Worm (Caenorhabditis elegans) whole organism, young adult: ENCODE results near the gene lst-6.

Source experiments
- B0336.3 ChIP-seq: fragments of 200-800 bp; sonication (Bioruptor generic); IDR thresholded peaks from 2 replicates; pipeline ENCODE4 v1.3.6; 2022; ENCODE audit warnings: missing genetic modification characterization, missing compliant biosample characterization
- F33H1.4 ChIP-seq: fragments of 200-800 bp; sonication (Bioruptor generic); IDR thresholded peaks from 2 replicates; pipeline ENCODE4 v1.3.6; 2022; ENCODE audit warnings: missing genetic modification reagents, missing genetic modification characterization, missing compliant biosample characterization
- F37B4.10 ChIP-seq: fragments of 200-800 bp; sonication (Bioruptor generic); IDR thresholded peaks from 2 replicates; pipeline ENCODE4 v1.3.6; 2022; ENCODE audit warnings: missing genetic modification characterization, missing compliant biosample characterization
- F39B2.1 ChIP-seq: fragments of 200-800 bp; sonication (Bioruptor generic); IDR thresholded peaks from 2 replicates; pipeline ENCODE4 v1.3.6; 2022; ENCODE audit warnings: missing genetic modification reagents, missing genetic modification characterization, missing compliant biosample characterization
- F55B11.4 ChIP-seq: sonication (generic microtip); optimal IDR thresholded peaks from 2 replicates; lab custom pipeline; 2016; ENCODE audit warnings: missing compliant biosample characterization, missing genetic modification characterization, borderline replicate concordance; ENCODE audit not compliant: insufficient read depth
- F57A8.1 ChIP-seq: fragments of 200-800 bp; sonication (Bioruptor generic); optimal IDR thresholded peaks from 2 replicates; lab custom pipeline; 2018; ENCODE audit warnings: mild to moderate bottlenecking, missing genetic modification characterization, moderate library complexity, missing compliant biosample characterization
- T26A5.8 ChIP-seq: sonication (generic microtip); optimal IDR thresholded peaks from 2 replicates; lab custom pipeline; 2016; ENCODE audit warnings: missing genetic modification characterization, missing compliant biosample characterization
- Y56A3A.18 ChIP-seq: fragments of 200-800 bp; sonication (Bioruptor generic); IDR thresholded peaks from 2 replicates; pipeline ENCODE4 v1.3.6; 2022; ENCODE audit warnings: missing genetic modification reagents, missing genetic modification characterization, missing compliant biosample characterization
- akir-1 ChIP-seq: fragments of 200-800 bp; sonication (Bioruptor generic); optimal IDR thresholded peaks from 2 replicates; lab custom pipeline; 2018; ENCODE audit warnings: mild to moderate bottlenecking, missing genetic modification characterization, moderate library complexity, missing compliant biosample characterization
- ama-1 ChIP-seq, 3 experiments: fragments of 150-350 bp in 1 of 3; sonication (generic microtip) in 2 of 3; optimal IDR thresholded peaks; 2 replicates each; lab custom pipeline; 2014 to 2018; ENCODE audit warnings: missing biosample characterization in 2 of 3, missing genetic modification characterization in 2 of 3, missing genetic modification reagents in 2 of 3
- aptf-2 ChIP-seq: fragments of 200-800 bp; sonication (Bioruptor generic); conservative IDR thresholded peaks from 2 replicates; pipeline ENCODE4 v1.3.6; 2022; ENCODE audit warnings: missing genetic modification reagents, missing genetic modification characterization, missing compliant biosample characterization
- athp-1 ChIP-seq: sonication (generic microtip); optimal IDR thresholded peaks from 2 replicates; lab custom pipeline; 2017; ENCODE audit warnings: mild to moderate bottlenecking, missing genetic modification characterization, missing compliant biosample characterization
- attf-3 ChIP-seq: fragments of 200-800 bp; sonication (Bioruptor generic); conservative IDR thresholded peaks from 2 replicates; pipeline ENCODE4 v1.3.6; 2022; ENCODE audit warnings: missing genetic modification reagents, missing genetic modification characterization, missing compliant biosample characterization
- ccch-3 ChIP-seq: fragments of 200-800 bp; sonication (Bioruptor generic); optimal IDR thresholded peaks from 2 replicates; lab custom pipeline; 2018; ENCODE audit warnings: mild to moderate bottlenecking, missing genetic modification characterization, missing compliant biosample characterization
- cebp-1 ChIP-seq, 2 experiments: fragments of 200-800 bp in 1 of 2; sonication (Bioruptor generic) in 1 of 2; sonication (generic microtip) in 1 of 2; IDR thresholded peaks in 1 of 2; optimal IDR thresholded peaks in 1 of 2; 2 replicates each; pipeline versions ENCODE4 v1.3.6 to Lab custom; 2017 to 2022; ENCODE audit warnings: missing compliant biosample characterization in 2 of 2, missing genetic modification characterization in 2 of 2, mild to moderate bottlenecking in 1 of 2, missing genetic modification reagents in 1 of 2, moderate library complexity in 1 of 2
- die-1 ChIP-seq: sonication (generic microtip); optimal IDR thresholded peaks from 2 replicates; lab custom pipeline; 2016; ENCODE audit warnings: missing genotype, mild to moderate bottlenecking, missing genetic modification characterization, missing compliant biosample characterization
- dox-1 ChIP-seq: fragments of 200-800 bp; sonication (Bioruptor generic); IDR thresholded peaks from 2 replicates; pipeline ENCODE4 v1.3.6; 2022; ENCODE audit warnings: missing genetic modification reagents, missing genetic modification characterization, missing compliant biosample characterization
- dpl-1 ChIP-seq: fragments of 150-350 bp; optimal IDR thresholded peaks from 2 replicates; lab custom pipeline; 2014; ENCODE audit warnings: missing biosample characterization, missing genetic modification reagents, missing genetic modification characterization
- efl-1 ChIP-seq: fragments of 150-350 bp; optimal IDR thresholded peaks from 2 replicates; lab custom pipeline; 2014; ENCODE audit warnings: missing biosample characterization, missing genetic modification reagents, missing genetic modification characterization
- egl-18 ChIP-seq: fragments of 200-800 bp; sonication (Bioruptor generic); IDR thresholded peaks from 2 replicates; pipeline ENCODE4 v1.3.6; 2022; ENCODE audit warnings: missing genetic modification reagents, missing genetic modification characterization, missing compliant biosample characterization
- ekl-4 ChIP-seq: fragments of 200-800 bp; sonication (Bioruptor generic); IDR thresholded peaks from 2 replicates; pipeline ENCODE4 v1.3.6; 2022; ENCODE audit warnings: missing genetic modification reagents, missing genetic modification characterization, missing compliant biosample characterization
- hlh-12 ChIP-seq: sonication (generic microtip); optimal IDR thresholded peaks from 2 replicates; lab custom pipeline; 2016; ENCODE audit warnings: missing genetic modification characterization, missing compliant biosample characterization
- hlh-26 ChIP-seq: fragments of 200-800 bp; sonication (Bioruptor generic); conservative IDR thresholded peaks from 2 replicates; pipeline ENCODE4 v1.3.6; 2022; ENCODE audit warnings: missing genetic modification reagents, missing genetic modification characterization, missing compliant biosample characterization
- let-526 ChIP-seq: fragments of 200-800 bp; sonication (Bioruptor generic); IDR thresholded peaks from 2 replicates; pipeline ENCODE4 v1.3.6; 2022; ENCODE audit warnings: missing genetic modification reagents, missing genetic modification characterization, missing compliant biosample characterization
- lin-26 ChIP-seq: fragments of 200-800 bp; sonication (Bioruptor generic); IDR thresholded peaks from 2 replicates; pipeline ENCODE4 v1.3.6; 2022; ENCODE audit warnings: missing genetic modification reagents, missing genetic modification characterization, missing compliant biosample characterization
- madf-3 ChIP-seq: fragments of 200-800 bp; sonication (Bioruptor generic); IDR thresholded peaks from 2 replicates; pipeline ENCODE4 v1.3.6; 2022; ENCODE audit warnings: missing genetic modification reagents, missing genetic modification characterization, missing compliant biosample characterization
- madf-6 ChIP-seq: fragments of 200-800 bp; sonication (Bioruptor generic); IDR thresholded peaks from 2 replicates; pipeline ENCODE4 v1.3.6; 2022; ENCODE audit warnings: missing genetic modification reagents, missing genetic modification characterization, missing compliant biosample characterization
- mel-28 ChIP-seq: sonication (generic microtip); optimal IDR thresholded peaks from 2 replicates; lab custom pipeline; 2016; ENCODE audit warnings: borderline replicate concordance, mild to moderate bottlenecking, missing genetic modification characterization, missing compliant biosample characterization
- nfya-1 ChIP-seq: sonication (generic microtip); optimal IDR thresholded peaks from 2 replicates; lab custom pipeline; 2017; ENCODE audit warnings: antibody characterized with exemption, missing compliant biosample characterization, missing genetic modification characterization, borderline replicate concordance; ENCODE audit not compliant: insufficient read depth
- nfya-2 ChIP-seq: fragments of 200-800 bp; sonication (Bioruptor generic); IDR thresholded peaks from 2 replicates; pipeline ENCODE4 v1.3.6; 2022; ENCODE audit warnings: missing genetic modification reagents, missing genetic modification characterization, missing compliant biosample characterization
- nhr-179 ChIP-seq: sonication (generic microtip); optimal IDR thresholded peaks from 2 replicates; lab custom pipeline; 2016; ENCODE audit warnings: mild to moderate bottlenecking, missing genetic modification characterization, missing compliant biosample characterization
- nhr-27 ChIP-seq: fragments of 200-800 bp; sonication (Bioruptor generic); optimal IDR thresholded peaks from 2 replicates; lab custom pipeline; 2018; ENCODE audit warnings: mild to moderate bottlenecking, missing genetic modification characterization, moderate library complexity, missing compliant biosample characterization
- nhr-90 ChIP-seq: sonication (generic microtip); optimal IDR thresholded peaks from 2 replicates; lab custom pipeline; 2016; ENCODE audit warnings: missing genotype, mild to moderate bottlenecking, missing genetic modification characterization, missing compliant biosample characterization
- pbrm-1 ChIP-seq: fragments of 200-800 bp; sonication (Bioruptor generic); IDR thresholded peaks from 2 replicates; pipeline ENCODE4 v1.3.6; 2022; ENCODE audit warnings: missing genetic modification reagents, missing genetic modification characterization, missing compliant biosample characterization
- rec-8 ChIP-seq, 2 experiments: sonication (generic microtip); optimal IDR thresholded peaks; 2 replicates each; lab custom pipeline; 2016; ENCODE audit warnings: mild to moderate bottlenecking in 2 of 2, missing genetic modification characterization in 2 of 2, missing genetic modification reagents in 2 of 2, missing genotype in 2 of 2, missing biosample characterization in 1 of 2, missing compliant biosample characterization in 1 of 2, moderate library complexity in 1 of 2
- sdz-38 ChIP-seq: sonication (generic microtip); optimal IDR thresholded peaks from 2 replicates; lab custom pipeline; 2016; ENCODE audit warnings: missing genotype, missing genetic modification characterization, missing compliant biosample characterization
- snpc-1.1 ChIP-seq: sonication (generic microtip); optimal IDR thresholded peaks from 2 replicates; lab custom pipeline; 2017; ENCODE audit warnings: missing genetic modification characterization, mild to moderate bottlenecking, missing compliant biosample characterization, antibody characterized with exemption, moderate library complexity, missing genotype, missing genetic modification reagents; ENCODE audit not compliant: insufficient read depth
- snpc-3.4 ChIP-seq: sonication (generic microtip); optimal IDR thresholded peaks from 2 replicates; lab custom pipeline; 2017; ENCODE audit warnings: missing genetic modification characterization, mild to moderate bottlenecking, missing compliant biosample characterization, antibody characterized with exemption, moderate library complexity, missing genotype, missing genetic modification reagents
- snpc-4 ChIP-seq, 5 experiments: fragments of 150-350 bp in 1 of 5; sonication (generic microtip) in 4 of 5; optimal IDR thresholded peaks; 2 replicates each; lab custom pipeline; 2014 to 2018; ENCODE audit warnings: missing genetic modification characterization in 5 of 5, missing biosample characterization in 3 of 5, antibody characterized with exemption in 2 of 5, mild to moderate bottlenecking in 2 of 5, missing compliant biosample characterization in 2 of 5, missing genotype in 2 of 5, moderate library complexity in 2 of 5, missing genetic modification reagents in 1 of 5
- sptf-2 ChIP-seq: fragments of 200-800 bp; sonication (Bioruptor generic); optimal IDR thresholded peaks from 2 replicates; lab custom pipeline; 2018; ENCODE audit warnings: mild to moderate bottlenecking, missing genetic modification characterization, missing compliant biosample characterization
- tbx-9 ChIP-seq: sonication (generic microtip); optimal IDR thresholded peaks from 2 replicates; lab custom pipeline; 2016; ENCODE audit warnings: borderline replicate concordance, missing genetic modification characterization, inconsistent platforms, missing compliant biosample characterization
- ztf-18 ChIP-seq: sonication (generic microtip); optimal IDR thresholded peaks from 2 replicates; lab custom pipeline; 2016; ENCODE audit warnings: missing genotype, mild to moderate bottlenecking, missing genetic modification characterization, missing compliant biosample characterization
- ztf-25 ChIP-seq: fragments of 200-800 bp; sonication (Bioruptor generic); IDR thresholded peaks from 2 replicates; pipeline ENCODE4 v1.3.6; 2022; ENCODE audit warnings: missing genetic modification reagents, missing genetic modification characterization, missing compliant biosample characterization
- ztf-6 ChIP-seq: fragments of 200-800 bp; sonication (Bioruptor generic); IDR thresholded peaks from 2 replicates; pipeline ENCODE4 v1.3.6; 2022; ENCODE audit warnings: missing genetic modification reagents, missing genetic modification characterization, missing compliant biosample characterization

Gene lst-6

DNA sequence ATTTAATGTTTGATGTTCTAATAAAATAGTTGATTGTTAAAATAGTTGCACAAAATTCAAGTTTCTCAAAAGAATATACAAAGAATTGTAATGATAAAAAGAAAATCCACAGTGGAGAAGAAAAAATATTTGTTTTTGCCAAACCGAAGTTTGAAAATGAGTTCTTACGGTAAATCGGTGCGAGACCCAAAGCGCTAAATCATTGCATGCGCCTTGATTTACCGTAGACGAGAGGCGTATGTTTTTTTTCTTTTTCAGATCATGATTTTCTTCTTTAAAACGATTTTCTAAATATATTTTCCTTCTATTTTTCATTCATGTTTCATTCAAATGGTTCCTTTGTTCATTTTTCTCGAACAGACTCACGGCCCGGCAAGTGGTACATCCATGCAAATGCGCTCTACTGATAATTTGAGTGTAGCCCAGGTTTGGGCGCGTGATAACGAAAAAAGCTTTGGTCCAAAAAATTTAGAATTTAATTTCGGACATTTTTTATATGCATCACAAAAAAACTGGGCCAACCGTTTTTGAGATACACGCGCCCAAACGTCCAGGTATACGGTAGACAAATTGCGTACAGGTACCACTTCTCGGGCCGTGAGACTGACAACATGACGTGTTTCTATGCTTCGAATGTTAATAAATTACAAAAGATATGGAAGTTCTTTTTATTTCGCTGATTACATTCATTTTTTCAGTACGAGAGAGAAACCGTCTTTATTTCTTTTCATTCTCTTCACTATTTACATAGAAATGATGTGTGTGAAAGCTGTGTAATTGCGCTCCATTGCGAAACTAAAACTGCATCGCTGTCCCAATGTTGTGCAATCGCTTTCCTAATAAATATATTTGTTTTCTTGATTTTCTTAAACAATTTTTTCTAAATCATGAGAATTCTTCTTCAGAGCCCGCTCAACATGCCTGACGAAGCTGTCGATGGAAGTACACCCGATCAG is 2.9 kb upstream of the lst-6 start, which contains the start of gene znf-598 (continued):
- no peak for TF ChIP-seq rec-8 (tag; optimal IDR thresholded peaks at IDR 0.05; lab: Kevin White, UChicago)
- no peak for TF ChIP-seq F37B4.10 (GFP tag; lab: Robert Waterston, UW)
- no peak for TF ChIP-seq nhr-27
- no peak for TF ChIP-seq F57A8.1 (GFP tag; lab: Kevin White, UChicago)
- no peak for TF ChIP-seq nfya-2 (GFP tag; lab: Robert Waterston, UW)
- TF ChIP-seq die-1 = no peak
- TF ChIP-seq snpc-4 (GFP tag; optimal IDR thresholded peaks at IDR 0.05; lab: Kevin White, UChicago) = no peak
- TF ChIP-seq snpc-4 (tag; optimal IDR thresholded peaks at IDR 0.05; lab: Kevin White, UChicago) = peak in 1 of 4 experiments; percentile 16
- no peak for TF ChIP-seq snpc-1.1 (tag; lab: Kevin White, UChicago)
- no peak for TF ChIP-seq nhr-179 (tag; lab: Kevin White, UChicago)
- TF ChIP-seq dox-1 (GFP tag; lab: Robert Waterston, UW) = 0 out of 2 replicates have a peak, but pooled peaks have one; percentile 25
- no peak for TF ChIP-seq lin-26 (GFP tag; lab: Robert Waterston, UW)
- no peak for TF ChIP-seq attf-3 (GFP tag; lab: Robert Waterston, UW)
- TF ChIP-seq T26A5.8 (tag; lab: Kevin White, UChicago) = no peak
- no peak for TF ChIP-seq sdz-38 (tag; lab: Kevin White, UChicago)
- no peak for TF ChIP-seq snpc-3.4 (tag; lab: Kevin White, UChicago)
- no peak for TF ChIP-seq ztf-6 (GFP tag; lab: Robert Waterston, UW)
- no peak for TF ChIP-seq ama-1 (optimal IDR thresholded peaks at IDR 0.05; lab: Kevin White, UChicago)
- TF ChIP-seq ama-1 (GFP tag; optimal IDR thresholded peaks at IDR 0.05; lab: Kevin White, UChicago) = no peak
- TF ChIP-seq ccch-3 = no peak
- no peak for TF ChIP-seq madf-3 (GFP tag; lab: Robert Waterston, UW)
- 0 out of 2 replicates have a peak, but pooled peaks have one; percentile 22 for TF ChIP-seq B0336.3
- TF ChIP-seq ztf-25 (GFP tag; lab: Robert Waterston, UW) = no peak
- no peak for TF ChIP-seq mel-28 (tag; lab: Kevin White, UChicago)
- no peak for TF ChIP-seq athp-1 (tag; lab: Kevin White, UChicago)
- TF ChIP-seq nfya-1 = no peak
- TF ChIP-seq aptf-2 (GFP tag; lab: Robert Waterston, UW) = no peak
- TF ChIP-seq sptf-2 (GFP tag; lab: Kevin White, UChicago) = no peak
- TF ChIP-seq pbrm-1 (GFP tag; lab: Robert Waterston, UW) = no peak
- no peak for TF ChIP-seq tbx-9 (tag; lab: Kevin White, UChicago)
- TF ChIP-seq let-526 = no peak
- peak; percentile 82 for TF ChIP-seq madf-6 (GFP tag; lab: Robert Waterston, UW)
- no peak for TF ChIP-seq dpl-1
- TF ChIP-seq efl-1 (GFP tag; lab: Kevin White, UChicago) = peak; percentile 38
- no peak for TF ChIP-seq ekl-4 (GFP tag; lab: Robert Waterston, UW)
- TF ChIP-seq F39B2.1 (GFP tag; lab: Robert Waterston, UW) = no peak
- TF ChIP-seq hlh-26 (GFP tag; lab: Robert Waterston, UW) = no peak
- peak; percentile 40 for TF ChIP-seq ztf-18 (tag; lab: Kevin White, UChicago)
- no peak for TF ChIP-seq akir-1 (GFP tag; lab: Kevin White, UChicago)
- TF ChIP-seq egl-18 (GFP tag; lab: Robert Waterston, UW) = no peak
- TF ChIP-seq nhr-90 = no peak
- no peak for TF ChIP-seq Y56A3A.18 (GFP tag; lab: Robert Waterston, UW)
- TF ChIP-seq hlh-12 = no peak
- no peak for TF ChIP-seq F55B11.4 (tag; lab: Kevin White, UChicago)
- no peak for TF ChIP-seq cebp-1 (GFP tag; IDR thresholded peaks at IDR 0.05; lab: Robert Waterston, UW)
- peak; percentile 81 for TF ChIP-seq cebp-1 (tag; optimal IDR thresholded peaks at IDR 0.05; lab: Kevin White, UChicago)
- peak; percentile 86 for TF ChIP-seq F33H1.4 (GFP tag; lab: Robert Waterston, UW)
